Fruit fly (Drosophila melanogaster) whole organism, pupa: ENCODE measurements around the gene Syt12.

ENCODE experiments used
- CG13204 ChIP-seq: fragments of 200-800 bp; sonication (Bioruptor generic); optimal IDR thresholded peaks from 2 replicates; lab custom pipeline; 2018; ENCODE audit warnings: missing biosample characterization, mild to moderate bottlenecking, missing genetic modification characterization, moderate library complexity
- CG4496 ChIP-seq: fragments of 200-800 bp; sonication (Bioruptor generic); IDR thresholded peaks from 3 replicates; pipeline ENCODE4 v1.3.6; 2022; ENCODE audit warnings: missing biosample characterization, missing genetic modification characterization
- D1 ChIP-seq: fragments of 200-800 bp; sonication (Bioruptor generic); optimal IDR thresholded peaks from 2 replicates; lab custom pipeline; 2018; ENCODE audit warnings: missing biosample characterization, mild to moderate bottlenecking, missing genetic modification characterization, moderate library complexity
- EcR ChIP-seq: fragments of 200-800 bp; sonication (Bioruptor generic); optimal IDR thresholded peaks from 3 replicates; lab custom pipeline; 2019; ENCODE audit warnings: missing biosample characterization, missing genetic modification characterization, mild to moderate bottlenecking, moderate library complexity, missing genetic modification reagents

dm6 chrX:13310764-13311163 lies 48.3 kb upstream of the Syt12 start:
- no peak for TF ChIP-seq CG13204
- TF ChIP-seq CG4496 (GFP tag; lab: Robert Waterston, UW) = no peak
- TF ChIP-seq D1 (tag; lab: Kevin White, UChicago) = no peak
- TF ChIP-seq EcR (GFP tag; lab: Kevin White, UChicago) = no peak
